Fruit fly (Drosophila melanogaster): ENCODE data around the gene eff.
A peak's percentile ranks its signal among the peaks of the same experiment; 100 is the strongest.

The eff gene

DNA sequence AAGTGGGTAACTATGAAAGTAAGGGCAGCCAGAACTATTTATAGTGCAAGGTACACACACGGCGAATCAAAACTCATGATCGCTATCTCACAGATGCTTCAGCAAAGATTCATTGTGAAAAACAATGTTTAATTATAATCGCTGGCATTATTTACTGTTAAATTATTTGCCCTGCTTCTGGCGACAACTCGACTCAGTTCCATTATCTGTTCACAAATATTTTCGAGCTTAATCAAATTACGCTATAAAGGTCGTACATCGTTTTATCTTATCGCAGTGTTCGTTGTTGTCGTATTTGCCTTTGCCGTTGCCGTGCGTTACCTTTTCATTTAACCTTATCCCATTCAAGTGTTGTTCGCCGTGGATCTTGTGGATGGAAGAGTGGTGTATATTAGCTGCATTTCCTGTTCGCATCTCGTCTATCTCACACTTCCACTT is 32.2 kb downstream of the eff start (continued):
- TF ChIP-seq Doc2 (GFP tag; IDR thresholded peaks at IDR 0.05) (no peak), CG17359 (tag; optimal IDR thresholded peaks at IDR 0.05) (peak; percentile 2), insv (GFP tag; optimal IDR thresholded peaks at IDR 0.05) (no peak), CG10654 (GFP tag; optimal IDR thresholded peaks at IDR 0.05) (no peak), H2.0 (GFP tag; IDR thresholded peaks at IDR 0.05) (no peak), sna (GFP tag; IDR thresholded peaks at IDR 0.05; ENCODE audit: partially characterized antibody) (no peak), CG9727 (GFP tag; optimal IDR thresholded peaks at IDR 0.05) (peak; percentile 29), CG1233 (GFP tag; optimal IDR thresholded peaks at IDR 0.05) (peak; percentile 40), CG7786 (GFP tag; optimal IDR thresholded peaks at IDR 0.05) (no peak), CG10209 (GFP tag; optimal IDR thresholded peaks at IDR 0.05) (no peak), CG18599 (GFP tag; optimal IDR thresholded peaks at IDR 0.05) (peak; percentile 11), gem (tag; optimal IDR thresholded peaks at IDR 0.05) (no peak), tin (GFP tag; optimal IDR thresholded peaks at IDR 0.05) (no peak), ewg (GFP tag; optimal IDR thresholded peaks at IDR 0.05) (no peak), CG11504 (tag; optimal IDR thresholded peaks at IDR 0.05) (no peak), D (optimal IDR thresholded peaks at IDR 0.05) (no peak), D (GFP tag; optimal IDR thresholded peaks at IDR 0.05) (no peak), lab (GFP tag; optimal IDR thresholded peaks at IDR 0.05) (peak; percentile 65), CG34224 (GFP tag; IDR thresholded peaks at IDR 0.05; ENCODE audit: partially characterized antibody) (no peak), pnt (GFP tag; optimal IDR thresholded peaks at IDR 0.05) (no peak)

DNA sequence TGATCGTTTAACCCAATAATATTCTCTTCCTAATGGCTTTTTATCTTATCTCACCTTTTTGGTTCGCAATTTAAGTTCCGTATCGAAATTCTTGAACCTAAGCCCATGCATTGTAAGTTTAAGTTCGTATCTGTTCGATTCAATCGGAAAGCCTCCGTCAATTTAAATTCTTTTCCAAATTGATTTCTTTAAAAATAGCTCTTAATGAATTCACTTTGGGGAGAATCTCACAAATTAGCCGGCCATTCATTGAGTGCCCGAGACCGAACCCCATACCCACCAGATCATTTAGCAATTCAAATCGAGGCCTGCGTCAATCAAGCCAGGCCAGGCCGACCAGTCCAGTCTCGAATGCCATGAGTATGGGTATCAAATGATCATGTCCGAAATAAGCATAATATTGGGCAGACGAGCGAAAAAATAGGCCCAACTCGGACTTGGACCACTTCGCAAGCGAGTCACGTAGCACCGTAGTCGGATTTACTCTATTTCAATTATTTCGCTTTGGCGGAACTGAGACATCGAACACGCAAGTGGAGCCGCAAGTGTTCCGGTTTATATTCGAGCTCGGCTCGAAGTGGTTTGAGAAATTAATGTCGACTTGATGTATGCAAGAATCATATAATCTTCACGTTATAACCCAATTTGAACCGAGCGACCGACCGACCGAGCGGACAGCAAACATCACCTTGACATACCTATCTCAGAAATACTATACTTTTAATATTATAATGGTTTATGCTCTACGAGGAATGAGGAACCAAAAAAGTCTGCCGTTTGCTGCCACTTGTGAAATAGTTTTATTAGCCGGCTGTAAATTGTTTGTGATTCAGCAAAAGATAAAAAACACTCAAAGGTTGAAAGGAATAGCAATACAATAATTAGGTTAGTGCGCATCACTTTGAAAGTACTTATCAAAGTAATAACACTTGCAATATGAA is 33.1 kb downstream of the eff start:
- TF ChIP-seq CG14860 (GFP tag; IDR thresholded peaks at IDR 0.05; ENCODE audit: partially characterized antibody), result 0 out of 3 replicates have a peak, but pooled peaks have one; percentile 14
- peak; percentile 49 for TF ChIP-seq CG10543 (GFP tag; optimal IDR thresholded peaks at IDR 0.05)
- no peak for TF ChIP-seq CG6813 (GFP tag; optimal IDR thresholded peaks at IDR 0.05)
- TF ChIP-seq CG5953 (GFP tag; IDR thresholded peaks at IDR 0.05), result no peak
- peak; percentile 89; the same call in 3 of the 4 replicates for TF ChIP-seq chinmo (GFP tag; IDR thresholded peaks at IDR 0.05; ENCODE audit: partially characterized antibody)
- TF ChIP-seq Trl (optimal IDR thresholded peaks at IDR 0.05), result no peak
- TF ChIP-seq Trl (GFP tag; optimal IDR thresholded peaks at IDR 0.05), result no peak
- TF ChIP-seq fru (optimal IDR thresholded peaks at IDR 0.05), result no peak
- no peak for TF ChIP-seq CG12071 (GFP tag; optimal IDR thresholded peaks at IDR 0.05)
- TF ChIP-seq abd-A (tag; optimal IDR thresholded peaks at IDR 0.05), result peak; percentile 86
- TF ChIP-seq Dbx (GFP tag; IDR thresholded peaks at IDR 0.05), result no peak
- TF ChIP-seq exex (tag; optimal IDR thresholded peaks at IDR 0.05), result peak; percentile 12
- no peak for TF ChIP-seq CG32767 (GFP tag; IDR thresholded peaks at IDR 0.05)
- peak; percentile 80 for TF ChIP-seq sd (tag; optimal IDR thresholded peaks at IDR 0.05)
- TF ChIP-seq prd (optimal IDR thresholded peaks at IDR 0.05), result no peak
- no peak for TF ChIP-seq prd (GFP tag; IDR thresholded peaks at IDR 0.05)
- TF ChIP-seq zen (tag; optimal IDR thresholded peaks at IDR 0.05), result no peak
- TF ChIP-seq rib (GFP tag; IDR thresholded peaks at IDR 0.05), result 0 out of 2 replicates have a peak, but pooled peaks have one; percentile 50
- TF ChIP-seq B-H2 (GFP tag; optimal IDR thresholded peaks at IDR 0.05), result peak; percentile 29
- no peak for TF ChIP-seq knrl (GFP tag; IDR thresholded peaks at IDR 0.05; ENCODE audit: partially characterized antibody)
- no peak for TF ChIP-seq CG2889 (GFP tag; IDR thresholded peaks at IDR 0.05)
- TF ChIP-seq onecut (GFP tag; IDR thresholded peaks at IDR 0.05), result no peak
- TF ChIP-seq CG13894 (tag; optimal IDR thresholded peaks at IDR 0.05), result peak; percentile 91
- TF ChIP-seq stwl (tag; optimal IDR thresholded peaks at IDR 0.05), result no peak
- TF ChIP-seq Awh (GFP tag; IDR thresholded peaks at IDR 0.05), result peak; percentile 88
- peak; percentile 5 for TF ChIP-seq Deaf1 (tag; optimal IDR thresholded peaks at IDR 0.05)
- peak; percentile 15 for TF ChIP-seq sens (GFP tag)
- no peak for TF ChIP-seq CG9437 (GFP tag; optimal IDR thresholded peaks at IDR 0.05)
- TF ChIP-seq crp (GFP tag; optimal IDR thresholded peaks at IDR 0.05), result no peak

All from whole organism, embryonic.